Worm (Caenorhabditis elegans) whole organism, L4 larva: ENCODE results near the gene cgr-1.

Source experiments
- ama-1 ChIP-seq: fragments of 150-350 bp; optimal IDR thresholded peaks from 2 replicates; lab custom pipeline; 2014; ENCODE audit warnings: inconsistent platforms, mixed read lengths
- lsy-2 ChIP-seq, 2 experiments: fragments of 150-350 bp in 1 of 2; sonication (generic microtip) in 1 of 2; optimal IDR thresholded peaks; 2 replicates each; lab custom pipeline; 2014 to 2017; ENCODE audit warnings: missing biosample characterization in 2 of 2, missing genetic modification characterization in 2 of 2
- mep-1 ChIP-seq: fragments of 150-350 bp; sonication (generic microtip); optimal IDR thresholded peaks from 3 replicates; lab custom pipeline; 2014; ENCODE audit warnings: missing biosample characterization, missing genetic modification characterization
- pha-4 ChIP-seq, 2 experiments: fragments of 150-350 bp in 1 of 2; fragments of 200-800 bp in 1 of 2; sonication (Bioruptor generic) in 1 of 2; IDR thresholded peaks in 1 of 2; optimal IDR thresholded peaks in 1 of 2; 2 replicates each; pipeline versions ENCODE4 v1.3.6 to Lab custom; 2014 to 2022; ENCODE audit warnings: missing genetic modification characterization in 2 of 2, missing genetic modification reagents in 2 of 2, missing biosample characterization in 1 of 2, missing compliant biosample characterization in 1 of 2
- zag-1 ChIP-seq: fragments of 150-350 bp; optimal IDR thresholded peaks from 2 replicates; lab custom pipeline; 2014; ENCODE audit warnings: missing biosample characterization, missing genetic modification characterization

DNA sequence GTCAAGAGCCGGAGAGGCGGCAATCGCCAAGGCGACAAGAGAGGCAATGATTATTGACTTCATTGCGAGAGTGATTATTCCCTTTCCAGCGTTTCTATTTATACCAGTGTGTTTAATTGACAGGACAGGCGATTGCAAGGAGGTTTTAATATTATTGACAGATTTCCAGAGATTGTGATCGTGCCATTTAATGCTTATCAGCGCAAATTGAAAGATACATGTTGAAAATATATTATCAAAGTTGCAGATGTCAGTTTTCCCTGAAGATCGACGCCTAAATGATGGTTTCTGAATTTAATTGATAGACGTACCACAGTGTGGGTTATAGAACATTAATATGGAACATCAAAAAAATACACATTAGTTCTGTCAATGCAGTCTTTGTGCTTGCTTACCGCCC lies 36.4 kb downstream of the cgr-1 start, which contains the start of gene vit-4:
- TF ChIP-seq mep-1 (tag; lab: Kevin White, UChicago), result no peak
- no peak for TF ChIP-seq pha-4 (GFP tag; IDR thresholded peaks at IDR 0.05; lab: Robert Waterston, UW)
- TF ChIP-seq pha-4 (tag; optimal IDR thresholded peaks at IDR 0.05; lab: Kevin White, UChicago), result no peak
- TF ChIP-seq ama-1 (lab: Kevin White, UChicago), result no peak
- TF ChIP-seq lsy-2 (tag; optimal IDR thresholded peaks at IDR 0.05; lab: Kevin White, UChicago), result no peak
- TF ChIP-seq zag-1, result no peak
